Worm (Caenorhabditis elegans) whole organism, L4 larva: ENCODE results near the gene gbb-2.

ENCODE experiments used
- aha-1 ChIP-seq: fragments of 150-350 bp; peaks from one replicate; lab custom pipeline; 2014; ENCODE audit warnings: missing biosample characterization, missing genetic modification characterization
- aly-2 ChIP-seq: sonication (generic microtip); optimal IDR thresholded peaks from 2 replicates; lab custom pipeline; 2018; ENCODE audit warnings: missing biosample characterization, missing genetic modification characterization
- ceh-82 ChIP-seq: sonication (generic microtip); optimal IDR thresholded peaks from 2 replicates; lab custom pipeline; 2017; ENCODE audit warnings: missing biosample characterization, missing genetic modification characterization
- hlh-11 ChIP-seq: fragments of 200-800 bp; sonication (Bioruptor generic); optimal IDR thresholded peaks from 2 replicates; lab custom pipeline; 2018; ENCODE audit warnings: mild to moderate bottlenecking, missing genetic modification characterization, missing compliant biosample characterization
- lin-39 ChIP-seq: fragments of 150-350 bp; optimal IDR thresholded peaks from 2 replicates; lab custom pipeline; 2014; ENCODE audit warnings: missing biosample characterization, missing genetic modification reagents, missing genetic modification characterization
- madf-5 ChIP-seq, 2 experiments: fragments of 200-800 bp; sonication (Bioruptor generic); IDR thresholded peaks; 2 replicates each; pipeline ENCODE4 v1.3.6; 2022; ENCODE audit warnings: missing compliant biosample characterization in 2 of 2, missing genetic modification characterization in 2 of 2
- nhr-102 ChIP-seq: sonication (generic microtip); optimal IDR thresholded peaks from 2 replicates; lab custom pipeline; 2016; ENCODE audit warnings: mild to moderate bottlenecking, missing genetic modification characterization, moderate library complexity, missing compliant biosample characterization
- snpc-1.2 ChIP-seq: fragments of 200-800 bp; sonication (Bioruptor generic); IDR thresholded peaks from 2 replicates; pipeline ENCODE4 v1.3.6; 2022; ENCODE audit warnings: missing genetic modification reagents, missing genetic modification characterization, missing compliant biosample characterization
- snpc-4 ChIP-seq: fragments of 150-350 bp; optimal IDR thresholded peaks from 2 replicates; lab custom pipeline; 2014; ENCODE audit warnings: missing biosample characterization, missing genetic modification characterization
- spr-1 ChIP-seq: sonication (generic microtip); optimal IDR thresholded peaks from 2 replicates; lab custom pipeline; 2016; ENCODE audit warnings: mild to moderate bottlenecking, missing genetic modification characterization, missing compliant biosample characterization
- unc-39 ChIP-seq: sonication (generic microtip); optimal IDR thresholded peaks from 2 replicates; lab custom pipeline; 2017; ENCODE audit warnings: missing biosample characterization, missing genetic modification characterization
- ztf-11 ChIP-seq: fragments of 150-350 bp; optimal IDR thresholded peaks from 2 replicates; lab custom pipeline; 2014; ENCODE audit warnings: missing biosample characterization, missing genetic modification characterization

ce11 chrIV:4449439-4449838 lies 57.1 kb downstream of the gbb-2 start, which contains the start of gene R08C7.12:
- no peak for TF ChIP-seq lin-39
- TF ChIP-seq ztf-11 (tag; lab: Kevin White, UChicago) = no peak
- TF ChIP-seq snpc-4 (tag; lab: Kevin White, UChicago) = no peak
- no peak for TF ChIP-seq snpc-1.2 (GFP tag; lab: Robert Waterston, UW)
- no peak for TF ChIP-seq aly-2 (tag; lab: Kevin White, UChicago)
- TF ChIP-seq nhr-102 (tag; lab: Kevin White, UChicago) = no peak
- TF ChIP-seq hlh-11 (tag; lab: Kevin White, UChicago) = no peak
- peak; percentile 8 for TF ChIP-seq aha-1 (tag; lab: Kevin White, UChicago)
- no peak for TF ChIP-seq unc-39 (tag; lab: Kevin White, UChicago)
- no peak for TF ChIP-seq spr-1 (tag; lab: Kevin White, UChicago)
- TF ChIP-seq ceh-82 (tag; lab: Kevin White, UChicago) = no peak
- TF ChIP-seq madf-5 (GFP tag; IDR thresholded peaks at IDR 0.05; lab: Robert Waterston, UW) = no peak
